Worm (Caenorhabditis elegans): ENCODE data around the gene cest-1.2.

Gene cest-1.2

DNA sequence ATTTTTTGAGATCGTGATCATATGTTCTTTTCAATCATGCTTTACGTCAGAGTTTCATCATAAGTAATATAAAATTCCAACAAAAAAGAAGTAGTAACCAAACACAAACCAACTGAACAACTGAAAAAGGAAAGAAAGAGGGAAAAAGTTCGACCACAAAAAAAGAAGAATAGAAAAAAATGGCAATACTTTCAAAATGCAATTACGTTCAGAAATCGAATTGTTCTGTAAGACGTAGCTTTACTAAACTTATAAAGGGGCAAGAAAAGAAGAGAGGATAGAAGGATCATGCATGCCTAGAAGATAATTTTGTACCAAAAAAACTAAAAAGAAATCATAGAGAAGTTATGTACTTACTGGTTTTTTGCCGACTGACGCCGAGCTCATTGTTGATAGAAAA lies 19.9 kb downstream of the cest-1.2 start:
- TF ChIP-seq unc-42 (tag; optimal IDR thresholded peaks at IDR 0.05) (peak; percentile 94), ref-2 (tag; optimal IDR thresholded peaks at IDR 0.05) (no peak)

DNA sequence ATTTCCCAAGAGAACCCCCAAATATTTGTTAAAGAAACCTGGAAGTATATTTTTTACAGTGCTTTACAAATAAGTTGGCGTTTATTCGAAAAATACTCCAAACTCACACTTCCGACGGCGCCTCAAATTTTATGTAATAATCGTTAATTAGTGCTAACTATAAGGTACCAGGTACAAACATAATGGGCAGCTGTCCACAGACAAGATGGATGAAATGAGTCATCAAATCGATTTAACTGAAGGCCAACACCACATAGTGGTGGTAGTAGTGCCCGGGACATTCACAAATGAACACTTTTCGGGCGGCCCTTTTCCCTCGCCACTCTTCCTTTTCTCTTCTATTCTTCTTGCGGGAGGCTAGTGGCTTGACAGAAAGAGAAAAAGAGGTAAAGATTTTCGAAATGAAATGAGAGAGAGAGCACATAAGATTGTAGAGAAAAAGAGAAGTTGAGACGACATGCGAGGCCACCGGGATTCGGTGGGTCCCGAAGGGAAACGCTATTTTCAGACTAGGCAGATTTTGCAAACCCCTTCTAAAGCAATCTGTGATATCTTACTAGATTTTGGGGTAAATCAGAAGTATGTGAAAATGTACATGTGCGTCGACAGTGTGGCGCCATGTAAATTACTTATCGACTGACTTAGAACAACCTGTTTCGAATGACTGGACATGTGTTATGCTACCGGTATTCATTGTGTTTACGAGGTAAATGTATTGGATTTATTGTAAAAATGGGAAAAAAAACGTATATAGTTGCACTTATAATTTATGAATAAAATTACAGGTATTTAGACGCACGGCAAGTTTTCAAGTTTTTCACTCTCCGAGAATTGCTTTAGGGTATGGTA lies 21.2 kb downstream of the cest-1.2 start:
- TF ChIP-seq nfya-1 (tag; optimal IDR thresholded peaks at IDR 0.05) (peak; percentile 43), ceh-19 (GFP tag; optimal IDR thresholded peaks at IDR 0.05) (no peak), unc-55 (GFP tag; optimal IDR thresholded peaks at IDR 0.05) (no peak), ceh-22 (tag; optimal IDR thresholded peaks at IDR 0.05) (no peak), npax-4 (tag; optimal IDR thresholded peaks at IDR 0.05) (no peak), unc-3 (GFP tag; conservative IDR thresholded peaks at IDR 0.05) (no peak), unc-3 (tag; optimal IDR thresholded peaks at IDR 0.05) (no peak), F13H6.1 (tag; optimal IDR thresholded peaks at IDR 0.05) (no peak), unc-86 (tag; optimal IDR thresholded peaks at IDR 0.05) (no peak), ceh-6 (GFP tag; optimal IDR thresholded peaks at IDR 0.05) (no peak), ama-1 (optimal IDR thresholded peaks at IDR 0.05) (no peak), hlh-8 (tag; optimal IDR thresholded peaks at IDR 0.05) (no peak), ceh-31 (tag; optimal IDR thresholded peaks at IDR 0.05) (peak; percentile 35), ceh-48 (tag; optimal IDR thresholded peaks at IDR 0.05) (peak; percentile 25), hlh-6 (tag; optimal IDR thresholded peaks at IDR 0.05) (no peak), pat-9 (tag; optimal IDR thresholded peaks at IDR 0.05) (no peak), unc-42 (tag; optimal IDR thresholded peaks at IDR 0.05) (peak; percentile 23), fkh-10 (GFP tag; optimal IDR thresholded peaks at IDR 0.05) (no peak), eyg-1 (tag; optimal IDR thresholded peaks at IDR 0.05) (no peak), madf-2 (tag; optimal IDR thresholded peaks at IDR 0.05) (no peak), ceh-2 (tag; optimal IDR thresholded peaks at IDR 0.05) (no peak), ztf-16 (tag; optimal IDR thresholded peaks at IDR 0.05) (no peak), pros-1 (tag; optimal IDR thresholded peaks at IDR 0.05) (no peak), pax-1 (tag; optimal IDR thresholded peaks at IDR 0.05) (no peak), sox-2 (GFP tag; IDR thresholded peaks at IDR 0.05) (no peak), nhr-11 (tag; optimal IDR thresholded peaks at IDR 0.05) (no peak), ceh-34 (tag; optimal IDR thresholded peaks at IDR 0.05) (no peak), K09A11.1 (tag; optimal IDR thresholded peaks at IDR 0.05; ENCODE audit: insufficient read depth) (no peak), ceh-18 (tag; optimal IDR thresholded peaks at IDR 0.05) (no peak), lin-11 (tag; optimal IDR thresholded peaks at IDR 0.05) (no peak), elt-4 (tag; optimal IDR thresholded peaks at IDR 0.05) (no peak), ceh-14 (tag; optimal IDR thresholded peaks at IDR 0.05) (no peak), C38D4.7 (GFP tag; optimal IDR thresholded peaks at IDR 0.05) (no peak), K02D7.2 (tag; optimal IDR thresholded peaks at IDR 0.05) (no peak), gmeb-2 (tag; optimal IDR thresholded peaks at IDR 0.05) (no peak), tbx-2 (tag; optimal IDR thresholded peaks at IDR 0.05) (peak; percentile 18), fkh-6 (tag; optimal IDR thresholded peaks at IDR 0.05) (no peak), pha-4 (tag; optimal IDR thresholded peaks at IDR 0.05) (no peak), rnt-1 (tag; optimal IDR thresholded peaks at IDR 0.05) (peak; percentile 29), odd-2 (tag; optimal IDR thresholded peaks at IDR 0.05) (no peak), ref-2 (tag; optimal IDR thresholded peaks at IDR 0.05) (no peak), dmd-4 (tag; optimal IDR thresholded peaks at IDR 0.05; ENCODE audit: borderline replicate concordance) (no peak)
